Worm (Caenorhabditis elegans) whole organism, L4 larva: ENCODE measurements around the gene C50F4.16.

ENCODE experiments used
- D1046.2 ChIP-seq: fragments of 200-800 bp; sonication (Bioruptor generic); IDR thresholded peaks from 2 replicates; pipeline ENCODE4 v1.3.6; 2022; ENCODE audit warnings: missing genetic modification characterization, missing compliant biosample characterization
- F10B5.3 ChIP-seq: sonication (generic microtip); optimal IDR thresholded peaks from 2 replicates; lab custom pipeline; 2016; ENCODE audit warnings: mild to moderate bottlenecking, missing genetic modification characterization, missing compliant biosample characterization
- F37D6.2 ChIP-seq: sonication (generic microtip); optimal IDR thresholded peaks from 2 replicates; lab custom pipeline; 2016; ENCODE audit warnings: mild to moderate bottlenecking, missing genetic modification characterization, missing compliant biosample characterization
- F49E8.2 ChIP-seq: sonication (generic microtip); optimal IDR thresholded peaks from 2 replicates; lab custom pipeline; 2016; ENCODE audit warnings: missing compliant biosample characterization, mild to moderate bottlenecking, missing genetic modification characterization, borderline replicate concordance
- T20F7.1 ChIP-seq: fragments of 200-800 bp; sonication (Bioruptor generic); optimal IDR thresholded peaks from 2 replicates; lab custom pipeline; 2018; ENCODE audit warnings: mild to moderate bottlenecking, missing genetic modification characterization, missing compliant biosample characterization
- Y105C5A.15 ChIP-seq: fragments of 200-800 bp; sonication (Bioruptor generic); IDR thresholded peaks from 2 replicates; pipeline ENCODE4 v1.3.6; 2022; ENCODE audit warnings: missing genetic modification characterization, missing compliant biosample characterization
- Y48G9A.11 ChIP-seq: fragments of 200-800 bp; sonication (Bioruptor generic); IDR thresholded peaks from 2 replicates; pipeline ENCODE4 v1.3.6; 2022; ENCODE audit warnings: missing genetic modification reagents, missing genetic modification characterization, missing compliant biosample characterization
- Y5F2A.4 ChIP-seq: fragments of 200-800 bp; sonication (Bioruptor generic); optimal IDR thresholded peaks from 2 replicates; lab custom pipeline; 2018; ENCODE audit warnings: mild to moderate bottlenecking, missing genetic modification characterization, missing compliant biosample characterization
- Y75B8A.6 ChIP-seq: fragments of 200-800 bp; sonication (Bioruptor generic); IDR thresholded peaks from 2 replicates; pipeline ENCODE4 v1.3.6; 2022; ENCODE audit warnings: missing genetic modification reagents, missing genetic modification characterization, missing compliant biosample characterization
- ZK337.2 ChIP-seq: fragments of 200-800 bp; sonication (Bioruptor generic); IDR thresholded peaks from 2 replicates; pipeline ENCODE4 v1.3.6; 2022; ENCODE audit warnings: missing genetic modification reagents, missing genetic modification characterization, missing compliant biosample characterization
- ama-1 ChIP-seq: fragments of 150-350 bp; optimal IDR thresholded peaks from 2 replicates; lab custom pipeline; 2014; ENCODE audit warnings: inconsistent platforms, mixed read lengths
- arid-1 ChIP-seq: fragments of 200-800 bp; sonication (Bioruptor generic); conservative IDR thresholded peaks from 2 replicates; pipeline ENCODE4 v1.3.6; 2022; ENCODE audit warnings: missing genetic modification reagents, missing genetic modification characterization, missing compliant biosample characterization
- ceh-28 ChIP-seq: fragments of 150-350 bp; optimal IDR thresholded peaks from 2 replicates; lab custom pipeline; 2014; ENCODE audit warnings: missing biosample characterization, missing genetic modification reagents, missing genetic modification characterization
- ceh-32 ChIP-seq: sonication (generic microtip); optimal IDR thresholded peaks from 2 replicates; lab custom pipeline; 2016; ENCODE audit warnings: mild to moderate bottlenecking, missing genetic modification characterization, missing compliant biosample characterization; ENCODE audit not compliant: poor library complexity
- ceh-44 ChIP-seq: fragments of 200-800 bp; sonication (Bioruptor generic); IDR thresholded peaks from 2 replicates; pipeline ENCODE4 v1.3.6; 2022; ENCODE audit warnings: missing genetic modification reagents, missing genetic modification characterization, missing compliant biosample characterization
- ceh-82 ChIP-seq: sonication (generic microtip); optimal IDR thresholded peaks from 2 replicates; lab custom pipeline; 2017; ENCODE audit warnings: missing biosample characterization, missing genetic modification characterization
- daf-8 ChIP-seq: fragments of 200-800 bp; sonication (Bioruptor generic); IDR thresholded peaks from 2 replicates; pipeline ENCODE4 v1.3.6; 2022; ENCODE audit warnings: missing genetic modification characterization, missing compliant biosample characterization
- dmd-6 ChIP-seq: fragments of 200-800 bp; sonication (Bioruptor generic); IDR thresholded peaks from 2 replicates; pipeline ENCODE4 v1.3.6; 2022; ENCODE audit warnings: missing genetic modification reagents, missing genetic modification characterization, missing compliant biosample characterization
- dmd-8 ChIP-seq: fragments of 200-800 bp; sonication (Bioruptor generic); IDR thresholded peaks from 2 replicates; pipeline ENCODE4 v1.3.6; 2022; ENCODE audit warnings: missing genetic modification characterization, missing compliant biosample characterization
- duxl-1 ChIP-seq: sonication (generic microtip); optimal IDR thresholded peaks from 2 replicates; lab custom pipeline; 2016; ENCODE audit warnings: mild to moderate bottlenecking, missing genetic modification characterization, moderate library complexity, missing compliant biosample characterization; ENCODE audit not compliant: poor library complexity
- dve-1 ChIP-seq: sonication (generic microtip); optimal IDR thresholded peaks from 2 replicates; lab custom pipeline; 2017; ENCODE audit warnings: antibody characterized with exemption, mild to moderate bottlenecking, missing genetic modification characterization, missing compliant biosample characterization; ENCODE audit not compliant: insufficient read depth
- fos-1 ChIP-seq: fragments of 150-350 bp; optimal IDR thresholded peaks from 2 replicates; lab custom pipeline; 2014; ENCODE audit warnings: missing biosample characterization, missing genetic modification characterization
- gei-8 ChIP-seq: fragments of 200-800 bp; sonication (Bioruptor generic); optimal IDR thresholded peaks from 2 replicates; lab custom pipeline; 2018; ENCODE audit warnings: mild to moderate bottlenecking, missing genetic modification characterization, missing compliant biosample characterization
- hlh-11 ChIP-seq: fragments of 200-800 bp; sonication (Bioruptor generic); optimal IDR thresholded peaks from 2 replicates; lab custom pipeline; 2018; ENCODE audit warnings: mild to moderate bottlenecking, missing genetic modification characterization, missing compliant biosample characterization
- lim-7 ChIP-seq: fragments of 200-800 bp; sonication (Bioruptor generic); IDR thresholded peaks from 2 replicates; pipeline ENCODE4 v1.3.6; 2022; ENCODE audit warnings: missing genetic modification characterization, missing compliant biosample characterization
- lin-1 ChIP-seq: fragments of 200-800 bp; sonication (Bioruptor generic); IDR thresholded peaks from 2 replicates; pipeline ENCODE4 v1.3.6; 2022; ENCODE audit warnings: missing genetic modification reagents, missing genetic modification characterization, missing compliant biosample characterization
- lin-13 ChIP-seq: fragments of 150-350 bp; optimal IDR thresholded peaks from 2 replicates; lab custom pipeline; 2014; ENCODE audit warnings: missing biosample characterization, missing genetic modification reagents, missing genetic modification characterization
- lin-38 ChIP-seq: fragments of 200-800 bp; sonication (Bioruptor generic); IDR thresholded peaks from 2 replicates; pipeline ENCODE4 v1.3.6; 2022; ENCODE audit warnings: missing genetic modification reagents, missing genetic modification characterization, missing compliant biosample characterization
- lir-3 ChIP-seq: sonication (generic microtip); optimal IDR thresholded peaks from 2 replicates; lab custom pipeline; 2016; ENCODE audit warnings: mild to moderate bottlenecking, missing genetic modification characterization, missing compliant biosample characterization
- mes-2 ChIP-seq: sonication (generic microtip); optimal IDR thresholded peaks from 2 replicates; lab custom pipeline; 2016; ENCODE audit warnings: missing genotype, mild to moderate bottlenecking, missing genetic modification characterization, missing compliant biosample characterization; ENCODE audit not compliant: poor library complexity, severe bottlenecking
- nhr-10 ChIP-seq: fragments of 150-350 bp; optimal IDR thresholded peaks from 2 replicates; lab custom pipeline; 2014; ENCODE audit warnings: missing biosample characterization, missing genetic modification characterization
- nhr-11 ChIP-seq: fragments of 150-350 bp; optimal IDR thresholded peaks from 2 replicates; lab custom pipeline; 2014; ENCODE audit warnings: missing biosample characterization, missing genetic modification characterization
- nhr-111 ChIP-seq: fragments of 200-800 bp; sonication (Bioruptor generic); optimal IDR thresholded peaks from 2 replicates; lab custom pipeline; 2018; ENCODE audit warnings: mild to moderate bottlenecking, missing genetic modification characterization, missing compliant biosample characterization
- nhr-237 ChIP-seq: sonication (generic microtip); optimal IDR thresholded peaks from 2 replicates; lab custom pipeline; 2017; ENCODE audit warnings: missing biosample characterization, missing genetic modification characterization
- nhr-25 ChIP-seq: sonication (generic microtip); optimal IDR thresholded peaks from 2 replicates; lab custom pipeline; 2017; ENCODE audit warnings: missing genetic modification characterization, mild to moderate bottlenecking, missing compliant biosample characterization, antibody characterized with exemption, moderate library complexity, borderline replicate concordance; ENCODE audit not compliant: insufficient read depth
- nhr-42 ChIP-seq: fragments of 200-800 bp; sonication (Bioruptor generic); IDR thresholded peaks from 2 replicates; pipeline ENCODE4 v1.3.6; 2022; ENCODE audit warnings: missing genetic modification characterization, missing compliant biosample characterization
- nhr-77 ChIP-seq: fragments of 150-350 bp; optimal IDR thresholded peaks from 2 replicates; lab custom pipeline; 2014; ENCODE audit warnings: missing biosample characterization, missing genetic modification characterization
- pha-4 ChIP-seq, 2 experiments: fragments of 150-350 bp in 1 of 2; fragments of 200-800 bp in 1 of 2; sonication (Bioruptor generic) in 1 of 2; IDR thresholded peaks in 1 of 2; optimal IDR thresholded peaks in 1 of 2; 2 replicates each; pipeline versions ENCODE4 v1.3.6 to Lab custom; 2014 to 2022; ENCODE audit warnings: missing genetic modification characterization in 2 of 2, missing genetic modification reagents in 2 of 2, missing biosample characterization in 1 of 2, missing compliant biosample characterization in 1 of 2
- php-3 ChIP-seq: fragments of 200-800 bp; sonication (Bioruptor generic); IDR thresholded peaks from 2 replicates; pipeline ENCODE4 v1.3.6; 2022; ENCODE audit warnings: missing genetic modification reagents, missing genetic modification characterization, missing compliant biosample characterization
- saeg-2 ChIP-seq: fragments of 200-800 bp; sonication (Bioruptor generic); IDR thresholded peaks from 2 replicates; pipeline ENCODE4 v1.3.6; 2022; ENCODE audit warnings: missing genetic modification reagents, missing genetic modification characterization, missing compliant biosample characterization
- skn-1 ChIP-seq: fragments of 150-350 bp; optimal IDR thresholded peaks from 2 replicates; lab custom pipeline; 2014; ENCODE audit warnings: missing biosample characterization, missing genetic modification characterization
- snpc-1.2 ChIP-seq: fragments of 200-800 bp; sonication (Bioruptor generic); IDR thresholded peaks from 2 replicates; pipeline ENCODE4 v1.3.6; 2022; ENCODE audit warnings: missing genetic modification reagents, missing genetic modification characterization, missing compliant biosample characterization
- tra-1 ChIP-seq: fragments of 200-800 bp; sonication (Bioruptor generic); IDR thresholded peaks from 2 replicates; pipeline ENCODE4 v1.3.6; 2022; ENCODE audit warnings: missing genetic modification reagents, missing genetic modification characterization, missing compliant biosample characterization
- unc-130 ChIP-seq: sonication (generic microtip); optimal IDR thresholded peaks from 2 replicates; lab custom pipeline; 2016; ENCODE audit warnings: missing genetic modification reagents, missing genetic modification characterization, missing compliant biosample characterization
- unc-39 ChIP-seq: sonication (generic microtip); optimal IDR thresholded peaks from 2 replicates; lab custom pipeline; 2017; ENCODE audit warnings: missing biosample characterization, missing genetic modification characterization
- unc-62 ChIP-seq, 3 experiments: fragments of 150-350 bp in 1 of 3; sonication (generic microtip); optimal IDR thresholded peaks in 2 of 3; peaks in 1 of 3; 1 replicate in 1 of 3; 2 replicates in 2 of 3; lab custom pipeline; 2014 to 2017; ENCODE audit warnings: missing biosample characterization in 3 of 3, missing genetic modification characterization in 3 of 3, missing genetic modification reagents in 3 of 3, missing genotype in 1 of 3
- vab-7 ChIP-seq: fragments of 200-800 bp; sonication (Bioruptor generic); IDR thresholded peaks from 2 replicates; pipeline ENCODE4 v1.3.6; 2022; ENCODE audit warnings: missing genetic modification reagents, missing genetic modification characterization, missing compliant biosample characterization
- zag-1 ChIP-seq: fragments of 150-350 bp; optimal IDR thresholded peaks from 2 replicates; lab custom pipeline; 2014; ENCODE audit warnings: missing biosample characterization, missing genetic modification characterization
- zip-11 ChIP-seq: fragments of 200-800 bp; sonication (Bioruptor generic); IDR thresholded peaks from 2 replicates; pipeline ENCODE4 v1.3.6; 2022; ENCODE audit warnings: missing genetic modification characterization, missing compliant biosample characterization
- ztf-7 ChIP-seq: fragments of 150-350 bp; optimal IDR thresholded peaks from 2 replicates; lab custom pipeline; 2014; ENCODE audit warnings: missing biosample characterization, missing genetic modification characterization

Gene C50F4.16

DNA sequence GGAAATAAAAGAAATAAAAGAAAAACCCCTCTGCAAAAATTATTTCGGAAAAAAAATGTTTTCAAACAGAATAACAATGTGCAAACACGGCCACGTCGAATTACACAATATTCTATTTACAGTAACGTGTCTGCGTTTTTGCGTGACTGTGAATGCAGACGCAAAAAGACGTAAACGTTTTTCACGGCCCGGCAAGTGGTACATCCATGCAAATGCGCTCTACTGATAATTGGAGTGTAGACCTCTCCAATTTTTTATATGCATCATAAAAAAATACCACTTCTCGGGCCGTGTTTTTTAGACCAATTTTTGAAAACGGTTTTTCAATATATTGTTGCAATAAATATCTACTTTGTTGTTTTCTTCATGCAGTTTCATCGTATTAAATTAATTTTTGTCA is 8.1 kb upstream of the C50F4.16 start, which contains the start of gene nstp-10 (continued):
- TF ChIP-seq lin-38 (GFP tag; lab: Robert Waterston, UW) (peak; percentile 98), nhr-77 (tag; lab: Kevin White, UChicago) (no peak), daf-8 (GFP tag; lab: Robert Waterston, UW) (no peak), lin-1 (no peak), lin-13 (GFP tag; lab: Kevin White, UChicago) (peak; percentile 34), unc-39 (tag; lab: Kevin White, UChicago) (no peak), lim-7 (0 out of 2 replicates have a peak, but pooled peaks have one; percentile 9), tra-1 (peak; percentile 55; the same call in 1 of the 2 replicates), ZK337.2 (GFP tag; lab: Robert Waterston, UW) (peak; percentile 44; the same call in 1 of the 2 replicates), dve-1 (tag; lab: Kevin White, UChicago) (peak; percentile 48), zag-1 (no peak), F10B5.3 (no peak), ceh-32 (tag; lab: Kevin White, UChicago) (no peak), unc-130 (peak; percentile 93), Y5F2A.4 (GFP tag; lab: Kevin White, UChicago) (no peak), lir-3 (tag; lab: Kevin White, UChicago) (no peak), fos-1 (tag; lab: Kevin White, UChicago) (no peak), saeg-2 (no peak), nhr-42 (no peak), nhr-111 (GFP tag; lab: Kevin White, UChicago) (no peak), mes-2 (peak; percentile 78), T20F7.1 (peak; percentile 54), pha-4 (GFP tag; IDR thresholded peaks at IDR 0.05; lab: Robert Waterston, UW) (no peak), pha-4 (tag; optimal IDR thresholded peaks at IDR 0.05; lab: Kevin White, UChicago) (peak; percentile 8), ztf-7 (no peak), arid-1 (0 out of 2 replicates have a peak, but pooled peaks have one; percentile 33), D1046.2 (GFP tag; lab: Robert Waterston, UW) (no peak), ceh-28 (tag; lab: Kevin White, UChicago) (no peak), nhr-25 (tag; lab: Kevin White, UChicago) (peak; percentile 30), vab-7 (GFP tag; lab: Robert Waterston, UW) (0 out of 2 replicates have a peak, but pooled peaks have one; percentile 10), skn-1 (tag; lab: Kevin White, UChicago) (no peak), dmd-6 (GFP tag; lab: Robert Waterston, UW) (peak; percentile 9; the same call in 1 of the 2 replicates), Y75B8A.6 (no peak), ceh-44 (GFP tag; lab: Robert Waterston, UW) (peak; percentile 91), dmd-8 (GFP tag; lab: Robert Waterston, UW) (no peak), Y48G9A.11 (GFP tag; lab: Robert Waterston, UW) (peak; percentile 83), hlh-11 (peak; percentile 8), F49E8.2 (peak; percentile 94), Y105C5A.15 (GFP tag; lab: Robert Waterston, UW) (no peak), snpc-1.2 (peak; percentile 84), duxl-1 (tag; lab: Kevin White, UChicago) (peak; percentile 15), nhr-11 (tag; lab: Kevin White, UChicago) (no peak), php-3 (GFP tag; lab: Robert Waterston, UW) (no peak), zip-11 (GFP tag; lab: Robert Waterston, UW) (no peak), ama-1 (lab: Kevin White, UChicago) (no peak), unc-62 (GFP tag; optimal IDR thresholded peaks at IDR 0.05 in 1 of 2; lab: Kevin White, UChicago) (no peak), unc-62 (tag; optimal IDR thresholded peaks at IDR 0.05; lab: Kevin White, UChicago) (no peak), nhr-237 (no peak), gei-8 (GFP tag; lab: Kevin White, UChicago) (no peak), nhr-10 (tag; lab: Kevin White, UChicago) (no peak), ceh-82 (tag; lab: Kevin White, UChicago) (no peak), F37D6.2 (tag; lab: Kevin White, UChicago) (no peak)
